Worm (Caenorhabditis elegans) whole organism, L2 larva: ENCODE measurements around the gene F46B6.5.

Source experiments
- ZK546.5 ChIP-seq: sonication (generic microtip); optimal IDR thresholded peaks from 2 replicates; lab custom pipeline; 2017; ENCODE audit warnings: missing biosample characterization, missing genetic modification characterization
- ceh-16 ChIP-seq: fragments of 150-350 bp; optimal IDR thresholded peaks from 2 replicates; lab custom pipeline; 2014; ENCODE audit warnings: missing biosample characterization, missing genetic modification characterization
- ceh-82 ChIP-seq: fragments of 150-350 bp; optimal IDR thresholded peaks from 2 replicates; lab custom pipeline; 2014; ENCODE audit warnings: missing biosample characterization, missing genetic modification characterization
- egl-27 ChIP-seq: sonication (generic microtip); optimal IDR thresholded peaks from 3 replicates; lab custom pipeline; 2017; ENCODE audit warnings: missing biosample characterization, missing genetic modification reagents, missing genetic modification characterization
- elt-1 ChIP-seq: fragments of 150-350 bp; optimal IDR thresholded peaks from 2 replicates; lab custom pipeline; 2014; ENCODE audit warnings: missing biosample characterization, missing genetic modification characterization
- lin-13 ChIP-seq: fragments of 150-350 bp; optimal IDR thresholded peaks from 2 replicates; lab custom pipeline; 2014; ENCODE audit warnings: missing biosample characterization, missing genetic modification reagents, missing genetic modification characterization
- mab-5 ChIP-seq: fragments of 150-350 bp; optimal IDR thresholded peaks from 2 replicates; lab custom pipeline; 2014; ENCODE audit warnings: missing biosample characterization, missing genetic modification characterization
- nhr-10 ChIP-seq: sonication (generic microtip); optimal IDR thresholded peaks from 2 replicates; lab custom pipeline; 2017; ENCODE audit warnings: missing biosample characterization, missing genetic modification characterization
- nhr-12 ChIP-seq: fragments of 150-350 bp; optimal IDR thresholded peaks from 2 replicates; lab custom pipeline; 2014; ENCODE audit warnings: missing biosample characterization, missing genetic modification characterization
- nhr-23 ChIP-seq: fragments of 150-350 bp; optimal IDR thresholded peaks from 2 replicates; lab custom pipeline; 2014; ENCODE audit warnings: missing biosample characterization, missing genetic modification reagents, missing genetic modification characterization
- nhr-237 ChIP-seq: fragments of 150-350 bp; optimal IDR thresholded peaks from 2 replicates; lab custom pipeline; 2014; ENCODE audit warnings: missing biosample characterization, missing genetic modification characterization
- unc-55 ChIP-seq: fragments of 150-350 bp; sonication (generic microtip); optimal IDR thresholded peaks from 3 replicates; lab custom pipeline; 2014; ENCODE audit warnings: missing biosample characterization, missing genetic modification reagents, missing genetic modification characterization
- unc-62 ChIP-seq: fragments of 150-350 bp; optimal IDR thresholded peaks from 2 replicates; lab custom pipeline; 2014; ENCODE audit warnings: missing biosample characterization, missing genetic modification reagents, missing genetic modification characterization

DNA sequence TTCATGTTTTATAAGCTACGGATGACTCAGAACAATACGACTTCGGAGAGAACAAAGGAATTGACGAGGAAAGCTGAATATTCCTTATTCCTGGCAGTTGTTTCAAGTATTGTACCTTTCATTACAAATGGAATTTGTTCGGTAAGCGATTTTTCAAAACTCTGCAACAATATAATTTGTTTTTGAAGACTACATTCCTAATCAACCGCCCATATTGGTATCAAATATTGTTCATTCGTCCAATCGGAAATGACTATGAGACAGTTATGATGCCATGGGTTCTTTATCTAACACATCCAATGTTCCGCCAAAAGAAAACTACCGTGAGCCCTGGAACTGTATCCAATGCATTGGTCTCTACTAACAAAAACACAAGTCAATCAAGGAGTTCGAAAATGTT is 29.3 kb upstream of the F46B6.5 start:
- TF ChIP-seq nhr-23 (tag; lab: Kevin White, UChicago) (no peak), ZK546.5 (no peak), ceh-82 (tag; lab: Kevin White, UChicago) (no peak), egl-27 (tag; lab: Kevin White, UChicago) (no peak), nhr-12 (tag; lab: Kevin White, UChicago) (no peak), elt-1 (tag; lab: Kevin White, UChicago) (no peak), ceh-16 (no peak), unc-62 (GFP tag; lab: Kevin White, UChicago) (no peak), unc-55 (GFP tag; lab: Kevin White, UChicago) (no peak), nhr-237 (tag; lab: Kevin White, UChicago) (no peak), nhr-10 (tag; lab: Kevin White, UChicago) (no peak), lin-13 (GFP tag; lab: Kevin White, UChicago) (no peak), mab-5 (tag; lab: Kevin White, UChicago) (no peak)
